Worm (Caenorhabditis elegans) whole organism, early embryonic: ENCODE measurements around the gene srh-142.

Source experiments
- F13C5.2 ChIP-seq: sonication (generic microtip); optimal IDR thresholded peaks from 2 replicates; lab custom pipeline; 2017; ENCODE audit warnings: mild to moderate bottlenecking, missing genetic modification characterization, inconsistent platforms, missing compliant biosample characterization
- ama-1 ChIP-seq: fragments of 150-350 bp; optimal IDR thresholded peaks from 2 replicates; lab custom pipeline; 2014
- ceh-36 ChIP-seq: sonication (generic microtip); optimal IDR thresholded peaks from 2 replicates; lab custom pipeline; 2016; ENCODE audit warnings: missing genetic modification characterization, inconsistent platforms, missing compliant biosample characterization
- flt-1 ChIP-seq: fragments of 200-800 bp; sonication (Bioruptor generic); IDR thresholded peaks from 2 replicates; pipeline ENCODE4 v1.3.6; 2022; ENCODE audit warnings: missing genetic modification characterization, missing compliant biosample characterization
- hmbx-1 ChIP-seq: sonication (generic microtip); optimal IDR thresholded peaks from 2 replicates; lab custom pipeline; 2016; ENCODE audit warnings: mild to moderate bottlenecking, missing genetic modification characterization, missing compliant biosample characterization
- hmg-4 ChIP-seq: fragments of 200-800 bp; sonication (Bioruptor generic); optimal IDR thresholded peaks from 2 replicates; lab custom pipeline; 2018; ENCODE audit warnings: mild to moderate bottlenecking, missing genetic modification characterization, missing compliant biosample characterization
- hnd-1 ChIP-seq: sonication (generic microtip); optimal IDR thresholded peaks from 2 replicates; lab custom pipeline; 2016; ENCODE audit warnings: missing genetic modification characterization, missing compliant biosample characterization
- tbx-11 ChIP-seq: fragments of 200-800 bp; sonication (Bioruptor generic); IDR thresholded peaks from 2 replicates; pipeline ENCODE4 v1.3.6; 2022; ENCODE audit warnings: missing genetic modification characterization, missing compliant biosample characterization

DNA sequence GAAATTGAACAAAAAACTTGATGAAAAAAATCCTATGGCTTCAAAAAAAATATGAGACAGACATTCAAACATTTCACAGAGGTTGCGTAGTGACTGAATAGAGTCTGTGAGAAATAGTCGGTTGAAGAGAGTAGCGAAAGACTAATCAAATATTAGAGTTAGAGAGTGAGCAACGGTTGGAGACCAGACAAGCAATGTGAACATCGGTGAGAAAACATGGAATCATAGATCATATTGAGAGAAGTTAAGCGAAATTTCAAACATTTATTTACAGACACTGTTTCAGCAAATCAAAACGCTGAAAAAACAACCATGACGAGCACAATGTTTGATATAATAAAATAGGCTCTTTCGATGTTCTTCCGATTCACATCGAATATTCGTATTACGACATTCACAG is 45.9 kb upstream of the srh-142 start:
- TF ChIP-seq ceh-36 (no peak), ama-1 (no peak), hnd-1 (tag; lab: Kevin White, UChicago) (no peak), flt-1 (no peak), F13C5.2 (tag; lab: Kevin White, UChicago) (no peak), hmbx-1 (tag; lab: Kevin White, UChicago) (no peak), hmg-4 (GFP tag; lab: Kevin White, UChicago) (no peak), tbx-11 (GFP tag; lab: Robert Waterston, UW) (no peak)
